Worm (Caenorhabditis elegans) whole organism, L4 larva: ENCODE data around the gene D2062.5.

Experiments
- F44E2.7 ChIP-seq: fragments of 200-800 bp; sonication (Bioruptor generic); IDR thresholded peaks from 2 replicates; pipeline ENCODE4 v2.1.2; 2022; ENCODE audit warnings: missing genetic modification characterization, missing compliant biosample characterization
- T20F7.1 ChIP-seq: fragments of 200-800 bp; sonication (Bioruptor generic); optimal IDR thresholded peaks from 2 replicates; lab custom pipeline; 2018; ENCODE audit warnings: mild to moderate bottlenecking, missing genetic modification characterization, missing compliant biosample characterization
- ama-1 ChIP-seq: fragments of 150-350 bp; optimal IDR thresholded peaks from 2 replicates; lab custom pipeline; 2014; ENCODE audit warnings: inconsistent platforms, mixed read lengths
- ces-1 ChIP-seq: fragments of 150-350 bp; sonication (generic microtip); optimal IDR thresholded peaks from 4 replicates; lab custom pipeline; 2014; ENCODE audit warnings: missing biosample characterization, missing genetic modification reagents, missing genetic modification characterization
- cey-2 ChIP-seq: sonication (generic microtip); optimal IDR thresholded peaks from 3 replicates; lab custom pipeline; 2017; ENCODE audit warnings: missing genetic modification characterization, mild to moderate bottlenecking, missing compliant biosample characterization, antibody characterized with exemption, borderline replicate concordance; ENCODE audit not compliant: insufficient read depth
- jun-1 ChIP-seq: fragments of 150-350 bp; optimal IDR thresholded peaks from 2 replicates; lab custom pipeline; 2014; ENCODE audit warnings: missing biosample characterization, missing genetic modification reagents, missing genetic modification characterization
- lim-7 ChIP-seq: fragments of 200-800 bp; sonication (Bioruptor generic); IDR thresholded peaks from 2 replicates; pipeline ENCODE4 v1.3.6; 2022; ENCODE audit warnings: missing genetic modification characterization, missing compliant biosample characterization
- nhr-11 ChIP-seq: fragments of 150-350 bp; optimal IDR thresholded peaks from 2 replicates; lab custom pipeline; 2014; ENCODE audit warnings: missing biosample characterization, missing genetic modification characterization
- pha-4 ChIP-seq, 2 experiments: fragments of 150-350 bp in 1 of 2; fragments of 200-800 bp in 1 of 2; sonication (Bioruptor generic) in 1 of 2; IDR thresholded peaks in 1 of 2; optimal IDR thresholded peaks in 1 of 2; 2 replicates each; pipeline versions ENCODE4 v1.3.6 to Lab custom; 2014 to 2022; ENCODE audit warnings: missing genetic modification characterization in 2 of 2, missing genetic modification reagents in 2 of 2, missing biosample characterization in 1 of 2, missing compliant biosample characterization in 1 of 2
- skn-1 ChIP-seq: fragments of 150-350 bp; optimal IDR thresholded peaks from 2 replicates; lab custom pipeline; 2014; ENCODE audit warnings: missing biosample characterization, missing genetic modification characterization

DNA sequence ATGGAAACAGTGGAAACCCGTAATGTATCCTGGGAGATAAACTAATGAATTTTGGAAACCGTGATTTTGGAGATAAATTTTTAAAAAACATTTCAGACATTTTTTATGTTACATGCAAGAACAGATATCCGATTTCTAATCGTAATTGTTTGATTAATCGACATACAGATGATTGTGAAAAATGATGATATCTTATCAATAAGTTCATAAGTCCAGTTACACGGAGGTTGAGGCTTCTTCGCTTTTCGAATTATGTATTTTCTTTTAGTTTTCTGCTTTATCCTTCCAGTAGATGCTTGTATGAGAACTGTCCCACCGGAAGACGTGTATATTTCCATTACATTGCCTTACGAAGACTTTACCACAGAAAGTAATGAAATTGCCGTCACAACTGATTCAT lies 43.0 kb downstream of the D2062.5 start, which contains the start of gene F22E5.22:
- TF ChIP-seq F44E2.7 (no peak), cey-2 (tag; lab: Kevin White, UChicago) (no peak), pha-4 (GFP tag; IDR thresholded peaks at IDR 0.05; lab: Robert Waterston, UW) (no peak), pha-4 (tag; optimal IDR thresholded peaks at IDR 0.05; lab: Kevin White, UChicago) (no peak), nhr-11 (tag; lab: Kevin White, UChicago) (no peak), ces-1 (GFP tag; lab: Kevin White, UChicago) (no peak), T20F7.1 (GFP tag; lab: Kevin White, UChicago) (no peak), skn-1 (no peak), jun-1 (tag; lab: Kevin White, UChicago) (no peak), lim-7 (GFP tag; lab: Robert Waterston, UW) (no peak), ama-1 (lab: Kevin White, UChicago) (no peak)
